Worm (Caenorhabditis elegans): ENCODE measurements around the gene tebp-1.

Gene tebp-1

ce11 chrII:14399595-14399994, 37.8 kb downstream of the tebp-1 start (continued):
- TF ChIP-seq zip-5 (tag; optimal IDR thresholded peaks at IDR 0.05) (no peak), sox-2 (GFP tag; IDR thresholded peaks at IDR 0.05) (no peak; the same call in 1 of the 2 replicates)

DNA sequence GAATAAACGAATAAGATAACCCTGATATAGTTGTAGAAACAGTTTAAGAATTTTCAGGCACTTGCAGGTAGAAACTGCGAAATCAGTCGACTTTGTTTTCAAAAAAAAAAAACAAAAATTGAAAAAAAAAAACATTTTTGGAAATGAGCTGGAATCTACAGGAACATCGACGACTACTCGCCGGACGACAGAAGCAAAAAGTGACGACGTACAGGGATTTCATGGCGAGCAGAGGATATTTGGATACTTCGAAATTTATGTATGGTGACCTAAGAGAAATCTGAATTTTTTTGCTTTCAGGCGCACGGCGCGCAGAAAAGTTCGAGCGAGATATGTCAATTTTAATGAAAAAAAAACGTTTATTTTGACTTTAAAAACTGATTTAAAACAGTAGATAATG, 39.3 kb downstream of the tebp-1 start:
- TF ChIP-seq fkh-6 (tag; optimal IDR thresholded peaks at IDR 0.05), result no peak
- no peak for TF ChIP-seq C38D4.7 (GFP tag; optimal IDR thresholded peaks at IDR 0.05)
- TF ChIP-seq fkh-10 (GFP tag; optimal IDR thresholded peaks at IDR 0.05), result no peak
- no peak for TF ChIP-seq hlh-8 (tag; optimal IDR thresholded peaks at IDR 0.05)
- no peak for TF ChIP-seq tbx-7 (tag; optimal IDR thresholded peaks at IDR 0.05)
- no peak for TF ChIP-seq sox-4 (tag; optimal IDR thresholded peaks at IDR 0.05)
- no peak for TF ChIP-seq C08G9.2 (tag; optimal IDR thresholded peaks at IDR 0.05)
- no peak for TF ChIP-seq lim-6 (tag; optimal IDR thresholded peaks at IDR 0.05)
- no peak for TF ChIP-seq odd-2 (tag; optimal IDR thresholded peaks at IDR 0.05)
- no peak for TF ChIP-seq nhr-11 (tag; optimal IDR thresholded peaks at IDR 0.05)

DNA sequence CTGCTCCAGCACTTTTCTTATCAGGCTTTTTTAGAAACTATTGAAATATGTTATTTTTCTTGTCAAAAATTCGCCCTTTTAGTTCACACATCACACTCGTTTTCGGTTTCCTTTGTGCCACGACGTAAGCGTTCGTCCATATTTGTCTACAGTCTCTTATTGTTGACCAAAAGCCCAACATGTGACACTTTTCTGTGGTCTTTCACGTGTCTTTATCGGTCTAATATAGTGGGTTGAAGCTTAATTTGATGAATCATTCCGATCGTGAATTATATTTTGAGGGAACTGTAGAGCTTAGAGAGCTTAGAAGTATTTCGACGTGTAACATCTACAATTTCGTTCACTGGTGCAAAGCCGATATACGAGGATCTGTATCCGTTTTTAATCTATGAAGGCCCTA, 42.4 kb downstream of the tebp-1 start:
- peak; percentile 13 for TF ChIP-seq pax-1 (tag; optimal IDR thresholded peaks at IDR 0.05)
- no peak for TF ChIP-seq ceh-45 (GFP tag; IDR thresholded peaks at IDR 0.05)
- TF ChIP-seq pqm-1 (tag; optimal IDR thresholded peaks at IDR 0.05), result no peak
- TF ChIP-seq ceh-14 (tag; optimal IDR thresholded peaks at IDR 0.05), result no peak
- no peak for TF ChIP-seq ceh-24 (tag; optimal IDR thresholded peaks at IDR 0.05)
- no peak for TF ChIP-seq eyg-1 (tag; optimal IDR thresholded peaks at IDR 0.05)
- TF ChIP-seq lim-6 (tag; optimal IDR thresholded peaks at IDR 0.05), result no peak
- TF ChIP-seq nfya-1 (tag; optimal IDR thresholded peaks at IDR 0.05), result no peak
- no peak for TF ChIP-seq hlh-13 (GFP tag; optimal IDR thresholded peaks at IDR 0.05)
- TF ChIP-seq sox-2 (GFP tag; IDR thresholded peaks at IDR 0.05), result no peak
- no peak for TF ChIP-seq tbx-2 (tag; optimal IDR thresholded peaks at IDR 0.05)
- TF ChIP-seq tbx-7 (tag; optimal IDR thresholded peaks at IDR 0.05), result no peak
- no peak for TF ChIP-seq ttx-3 (tag; optimal IDR thresholded peaks at IDR 0.05)
- TF ChIP-seq syd-9 (tag; optimal IDR thresholded peaks at IDR 0.05), result no peak
- no peak for TF ChIP-seq ceh-31 (tag; optimal IDR thresholded peaks at IDR 0.05)
- no peak for TF ChIP-seq elt-4 (tag; optimal IDR thresholded peaks at IDR 0.05)
- TF ChIP-seq pha-4 (tag; optimal IDR thresholded peaks at IDR 0.05), result no peak
- TF ChIP-seq hlh-30 (tag; optimal IDR thresholded peaks at IDR 0.05; ENCODE audit: insufficient read depth), result peak; percentile 44
- TF ChIP-seq fkh-10 (GFP tag; optimal IDR thresholded peaks at IDR 0.05), result no peak
- TF ChIP-seq K02D7.2 (tag; optimal IDR thresholded peaks at IDR 0.05), result no peak
- peak; percentile 29 for TF ChIP-seq ama-1 (optimal IDR thresholded peaks at IDR 0.05)

DNA sequence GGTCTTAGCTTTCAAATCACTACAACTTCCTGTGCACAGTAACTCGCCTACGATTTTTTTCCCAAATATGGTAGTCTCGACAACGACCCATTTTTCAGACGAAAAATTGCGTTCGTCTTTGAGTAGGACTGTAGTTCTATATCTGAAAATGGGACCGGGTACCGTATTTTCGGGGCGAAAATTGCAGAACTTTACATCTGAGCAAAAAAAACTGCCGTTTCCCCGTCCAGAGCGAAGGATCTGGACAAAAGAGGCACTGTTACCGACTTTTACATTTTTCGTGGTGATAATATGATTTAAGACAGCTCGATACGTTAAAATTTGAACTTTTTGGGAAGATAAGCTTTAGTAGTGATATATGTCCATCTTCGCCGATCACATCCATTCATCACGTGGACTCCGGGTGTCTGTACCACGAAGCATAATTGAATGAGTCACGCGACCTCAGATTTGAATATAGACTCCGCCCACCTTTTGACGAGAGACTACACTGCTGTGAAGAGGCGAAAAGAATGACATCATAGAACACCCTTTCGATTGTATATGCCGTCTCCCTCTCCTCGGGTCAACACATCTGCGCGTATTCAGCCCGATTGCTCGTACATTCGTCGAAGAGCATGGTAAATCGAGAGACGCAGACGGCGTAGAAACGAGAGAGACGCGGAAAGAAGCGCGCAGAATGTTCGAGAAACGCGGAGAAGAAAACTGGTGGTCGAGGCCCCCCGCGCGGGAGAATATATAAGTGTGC, 43.1 kb downstream of the tebp-1 start:
- TF ChIP-seq mec-3 (tag; optimal IDR thresholded peaks at IDR 0.05; ENCODE audit: borderline replicate concordance), result no peak
- peak; percentile 19 for TF ChIP-seq dve-1 (tag; optimal IDR thresholded peaks at IDR 0.05)
- TF ChIP-seq ceh-9 (tag; optimal IDR thresholded peaks at IDR 0.05), result no peak
- peak; percentile 74 for TF ChIP-seq F13H6.1 (tag; optimal IDR thresholded peaks at IDR 0.05)
- TF ChIP-seq K09A11.1 (tag; optimal IDR thresholded peaks at IDR 0.05; ENCODE audit: insufficient read depth), result no peak
- peak; percentile 93 for TF ChIP-seq ref-2 (tag; optimal IDR thresholded peaks at IDR 0.05)
- no peak for TF ChIP-seq pat-9 (tag; optimal IDR thresholded peaks at IDR 0.05)
- peak; percentile 90 for TF ChIP-seq nfya-1 (tag; optimal IDR thresholded peaks at IDR 0.05)
- no peak for TF ChIP-seq sox-4 (tag; optimal IDR thresholded peaks at IDR 0.05)
- TF ChIP-seq hlh-6 (tag; optimal IDR thresholded peaks at IDR 0.05), result no peak
- TF ChIP-seq C08G9.2 (tag; optimal IDR thresholded peaks at IDR 0.05), result peak; percentile 45
- TF ChIP-seq ets-4 (tag; optimal IDR thresholded peaks at IDR 0.05), result peak; percentile 85
- no peak for TF ChIP-seq ceh-45 (GFP tag; IDR thresholded peaks at IDR 0.05)
- TF ChIP-seq fkh-6 (tag; optimal IDR thresholded peaks at IDR 0.05), result no peak
- TF ChIP-seq fax-1 (tag; optimal IDR thresholded peaks at IDR 0.05), result no peak
- no peak for TF ChIP-seq ceh-6 (GFP tag; optimal IDR thresholded peaks at IDR 0.05)
- TF ChIP-seq tbx-2 (tag; optimal IDR thresholded peaks at IDR 0.05), result peak; percentile 86
- TF ChIP-seq ceh-22 (tag; optimal IDR thresholded peaks at IDR 0.05), result peak; percentile 77
- TF ChIP-seq pha-4 (tag; optimal IDR thresholded peaks at IDR 0.05), result no peak
- no peak for TF ChIP-seq ahr-1 (tag; optimal IDR thresholded peaks at IDR 0.05)
- no peak for TF ChIP-seq lin-11 (tag; optimal IDR thresholded peaks at IDR 0.05)
- TF ChIP-seq nhr-11 (tag; optimal IDR thresholded peaks at IDR 0.05), result no peak
- TF ChIP-seq dmd-4 (tag; optimal IDR thresholded peaks at IDR 0.05; ENCODE audit: borderline replicate concordance), result peak; percentile 48
- peak; percentile 74 for TF ChIP-seq sdc-2 (tag; optimal IDR thresholded peaks at IDR 0.05)
- peak; percentile 14 for TF ChIP-seq nhr-232 (tag; optimal IDR thresholded peaks at IDR 0.05)
- peak; percentile 12 for TF ChIP-seq eyg-1 (tag; optimal IDR thresholded peaks at IDR 0.05)
- TF ChIP-seq ceh-24 (tag; optimal IDR thresholded peaks at IDR 0.05), result no peak

All from whole organism, late embryonic.